Worm (Caenorhabditis elegans): ENCODE data around the gene zipt-13.

The zipt-13 gene

DNA sequence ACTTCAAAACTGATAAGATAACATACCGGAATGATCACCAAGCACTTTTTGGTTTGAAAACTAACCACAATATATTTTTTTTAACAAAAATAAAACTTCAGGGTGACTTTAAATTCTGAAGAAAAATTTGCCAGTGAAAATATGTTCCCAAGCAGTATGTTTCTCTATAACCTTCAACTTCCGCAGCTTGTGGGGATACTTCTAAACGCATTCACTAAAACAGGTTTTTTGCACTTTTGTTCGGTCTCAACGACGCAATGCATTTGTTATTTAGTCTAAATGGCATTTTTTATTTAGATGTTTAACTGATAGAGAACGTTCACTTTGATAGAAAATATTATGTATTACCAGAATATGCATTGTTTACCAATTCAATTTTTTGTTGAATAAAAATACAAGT is 47.5 kb downstream of the zipt-13 start:
- TF ChIP-seq efl-1 (GFP tag; optimal IDR thresholded peaks at IDR 0.05): no peak
- no peak for TF ChIP-seq him-1 (tag; optimal IDR thresholded peaks at IDR 0.05)
- TF ChIP-seq snpc-3.4 (tag; optimal IDR thresholded peaks at IDR 0.05): no peak
- no peak for TF ChIP-seq nhr-179 (tag; optimal IDR thresholded peaks at IDR 0.05)
- TF ChIP-seq rcor-1 (GFP tag; IDR thresholded peaks at IDR 0.05): no peak
- TF ChIP-seq rec-8 (tag; optimal IDR thresholded peaks at IDR 0.05): no peak
- no peak for TF ChIP-seq C06A6.2 (GFP tag; conservative IDR thresholded peaks at IDR 0.05)
- TF ChIP-seq lag-1 (GFP tag; IDR thresholded peaks at IDR 0.05): no peak
- TF ChIP-seq egl-44 (GFP tag; IDR thresholded peaks at IDR 0.05): no peak
- no peak for TF ChIP-seq bed-1 (GFP tag; IDR thresholded peaks at IDR 0.05)
- no peak for TF ChIP-seq tlf-1 (GFP tag; optimal IDR thresholded peaks at IDR 0.05)
- no peak for TF ChIP-seq ZK185.1 (tag; optimal IDR thresholded peaks at IDR 0.05; ENCODE audit: poor library complexity, severe bottlenecking)
- no peak for TF ChIP-seq T07F8.4 (tag; optimal IDR thresholded peaks at IDR 0.05)
- no peak for TF ChIP-seq ztf-25 (GFP tag; IDR thresholded peaks at IDR 0.05)
- no peak for TF ChIP-seq ceh-40 (GFP tag; IDR thresholded peaks at IDR 0.05)
- TF ChIP-seq F23B12.7 (tag; optimal IDR thresholded peaks at IDR 0.05; ENCODE audit: insufficient read depth): no peak
- TF ChIP-seq tbx-9 (tag; optimal IDR thresholded peaks at IDR 0.05; ENCODE audit: borderline replicate concordance): no peak
- no peak for TF ChIP-seq chd-7 (tag; optimal IDR thresholded peaks at IDR 0.05)

DNA sequence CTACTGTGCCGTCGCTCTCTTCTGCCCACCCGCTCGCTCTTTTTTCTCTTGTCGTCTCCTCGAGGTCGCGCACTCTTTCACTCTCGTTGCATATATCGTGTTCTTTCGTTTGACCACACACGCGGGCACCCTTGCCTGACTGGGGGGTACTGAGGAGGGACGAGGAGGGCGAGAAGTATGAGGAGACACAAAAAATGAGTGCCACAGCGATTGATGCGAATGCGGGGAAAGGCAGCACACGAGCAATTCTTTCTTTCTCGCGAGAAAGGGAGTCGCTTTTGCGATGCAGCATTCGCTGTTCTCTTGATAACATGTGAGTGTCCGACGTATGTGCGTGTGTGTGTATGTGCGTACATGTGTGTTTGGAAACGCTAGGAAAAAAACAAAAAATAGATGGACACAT is 48.2 kb downstream of the zipt-13 start:
- TF ChIP-seq tbx-9 (tag; optimal IDR thresholded peaks at IDR 0.05; ENCODE audit: borderline replicate concordance) (no peak), zfh-2 (GFP tag; conservative IDR thresholded peaks at IDR 0.05) (peak; percentile 98), mel-28 (tag; optimal IDR thresholded peaks at IDR 0.05; ENCODE audit: borderline replicate concordance) (no peak), F22D6.2 (tag; optimal IDR thresholded peaks at IDR 0.05) (peak; percentile 50), mes-4 (tag; optimal IDR thresholded peaks at IDR 0.05) (no peak), T07F8.4 (tag; optimal IDR thresholded peaks at IDR 0.05) (peak; percentile 15), rec-8 (tag; optimal IDR thresholded peaks at IDR 0.05) (no peak), snpc-1.1 (tag; optimal IDR thresholded peaks at IDR 0.05; ENCODE audit: insufficient read depth) (no peak), attf-5 (GFP tag; optimal IDR thresholded peaks at IDR 0.05) (peak; percentile 59), zim-3 (tag; optimal IDR thresholded peaks at IDR 0.05) (peak; percentile 23), D2030.7 (GFP tag; IDR thresholded peaks at IDR 0.05) (no peak), let-526 (GFP tag; IDR thresholded peaks at IDR 0.05) (peak; percentile 49; the same call in 1 of the 2 replicates), tbp1 (GFP tag; optimal IDR thresholded peaks at IDR 0.05) (peak; percentile 42), cebp-1 (GFP tag; IDR thresholded peaks at IDR 0.05) (0 out of 2 replicates have a peak, but pooled peaks have one; percentile 20), cebp-1 (tag; optimal IDR thresholded peaks at IDR 0.05) (peak; percentile 75), egl-44 (GFP tag; IDR thresholded peaks at IDR 0.05) (no peak), ets-4 (GFP tag; optimal IDR thresholded peaks at IDR 0.05) (peak; percentile 60), nhr-80 (tag; optimal IDR thresholded peaks at IDR 0.05) (peak; percentile 83), hmg-1.2 (GFP tag; IDR thresholded peaks at IDR 0.05) (peak; percentile 60), die-1 (tag; optimal IDR thresholded peaks at IDR 0.05) (no peak), somi-1 (GFP tag; optimal IDR thresholded peaks at IDR 0.05) (peak; percentile 34), hrde-1 (tag; optimal IDR thresholded peaks at IDR 0.05; ENCODE audit: borderline replicate concordance) (no peak), him-1 (tag; optimal IDR thresholded peaks at IDR 0.05) (no peak), nhr-90 (tag; optimal IDR thresholded peaks at IDR 0.05) (peak; percentile 54), snpc-4 (GFP tag; optimal IDR thresholded peaks at IDR 0.05) (peak; percentile 31), snpc-4 (tag; optimal IDR thresholded peaks at IDR 0.05) (peak in 3 of 4 experiments; percentile 8 to 53 (median 48)), ZK185.1 (tag; optimal IDR thresholded peaks at IDR 0.05; ENCODE audit: poor library complexity, severe bottlenecking) (no peak), F57A8.1 (GFP tag; optimal IDR thresholded peaks at IDR 0.05) (no peak), F52B5.7 (tag; optimal IDR thresholded peaks at IDR 0.05) (no peak), lin-35 (GFP tag; optimal IDR thresholded peaks at IDR 0.05) (peak in 1 of 3 experiments; percentile 71), nfyb-1 (GFP tag; IDR thresholded peaks at IDR 0.05) (0 out of 2 replicates have a peak, but pooled peaks have one; percentile 48), dox-1 (GFP tag; IDR thresholded peaks at IDR 0.05) (peak; percentile 75; the same call in 1 of the 2 replicates), ztf-18 (tag; optimal IDR thresholded peaks at IDR 0.05) (peak; percentile 44), B0035.1 (tag; optimal IDR thresholded peaks at IDR 0.05) (no peak)

Data from whole organism, young adult.